Fruit fly (Drosophila melanogaster): ENCODE data around the gene Oseg5.

DNA sequence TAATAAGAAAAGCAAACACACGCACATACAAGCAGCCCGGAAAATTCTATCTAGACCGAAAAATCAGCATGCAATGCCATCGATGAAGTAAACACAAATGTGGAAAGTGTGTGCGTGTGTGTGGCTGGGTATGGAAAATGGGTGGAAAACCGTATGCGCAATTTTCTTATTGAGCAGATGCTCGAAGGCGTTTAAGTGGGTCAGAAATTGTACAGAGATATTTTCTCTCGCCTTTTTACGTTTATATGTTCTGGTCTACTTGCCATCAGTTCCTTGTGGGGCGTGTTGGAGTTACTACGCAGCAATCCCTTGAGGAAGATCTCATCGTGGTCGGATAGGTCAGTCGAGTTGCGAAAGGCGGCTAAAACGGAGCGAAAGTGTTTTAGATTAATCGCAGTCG, 39.9 kb downstream of the Oseg5 start:
- no peak for TF ChIP-seq Myc (optimal IDR thresholded peaks at IDR 0.05)
- TF ChIP-seq ttk (optimal IDR thresholded peaks at IDR 0.05) = no peak

All from Kc167 (cell line).